Worm (Caenorhabditis elegans) whole organism, L2 larva: ENCODE results near the gene cdc-42.

Experiments
- C34F6.9 ChIP-seq: fragments of 150-350 bp; optimal IDR thresholded peaks from 2 replicates; lab custom pipeline; 2014; ENCODE audit warnings: missing biosample characterization, missing genetic modification characterization
- F13H6.1 ChIP-seq: sonication (generic microtip); optimal IDR thresholded peaks from 2 replicates; lab custom pipeline; 2016; ENCODE audit warnings: missing genetic modification characterization, missing compliant biosample characterization
- R02D3.7 ChIP-seq: fragments of 150-350 bp; optimal IDR thresholded peaks from 2 replicates; lab custom pipeline; 2014; ENCODE audit warnings: missing biosample characterization, missing genetic modification characterization
- Y55F3AM.14 ChIP-seq: fragments of 200-800 bp; sonication (Bioruptor generic); optimal IDR thresholded peaks from 2 replicates; lab custom pipeline; 2018; ENCODE audit warnings: mild to moderate bottlenecking, missing genetic modification characterization, missing compliant biosample characterization
- alr-1 ChIP-seq: fragments of 150-350 bp; optimal IDR thresholded peaks from 2 replicates; lab custom pipeline; 2014; ENCODE audit warnings: missing biosample characterization, missing genetic modification characterization
- aly-2 ChIP-seq: fragments of 150-350 bp; optimal IDR thresholded peaks from 2 replicates; lab custom pipeline; 2014; ENCODE audit warnings: missing biosample characterization, missing genetic modification characterization
- ama-1 ChIP-seq: fragments of 150-350 bp; optimal IDR thresholded peaks from 2 replicates; lab custom pipeline; 2018; ENCODE audit warnings: inconsistent platforms
- ceh-16 ChIP-seq: fragments of 150-350 bp; optimal IDR thresholded peaks from 2 replicates; lab custom pipeline; 2014; ENCODE audit warnings: missing biosample characterization, missing genetic modification characterization
- crh-2 ChIP-seq: sonication (generic microtip); optimal IDR thresholded peaks from 2 replicates; lab custom pipeline; 2017; ENCODE audit warnings: missing biosample characterization, missing genetic modification characterization
- dmd-4 ChIP-seq: sonication (generic microtip); optimal IDR thresholded peaks from 2 replicates; lab custom pipeline; 2017; ENCODE audit warnings: missing biosample characterization, missing genetic modification characterization
- elt-1 ChIP-seq: fragments of 150-350 bp; optimal IDR thresholded peaks from 2 replicates; lab custom pipeline; 2014; ENCODE audit warnings: missing biosample characterization, missing genetic modification characterization
- fos-1 ChIP-seq: fragments of 150-350 bp; optimal IDR thresholded peaks from 2 replicates; lab custom pipeline; 2014; ENCODE audit warnings: missing biosample characterization, missing genetic modification characterization
- gmeb-1 ChIP-seq: fragments of 150-350 bp; optimal IDR thresholded peaks from 2 replicates; lab custom pipeline; 2014; ENCODE audit warnings: missing biosample characterization, missing genetic modification characterization
- lin-11 ChIP-seq: fragments of 150-350 bp; sonication (generic microtip); optimal IDR thresholded peaks from 2 replicates; lab custom pipeline; 2014; ENCODE audit warnings: missing biosample characterization, missing genetic modification characterization, inconsistent platforms, mixed read lengths
- lsy-2 ChIP-seq, 2 experiments: fragments of 150-350 bp in 1 of 2; sonication (generic microtip) in 1 of 2; optimal IDR thresholded peaks; 2 replicates each; lab custom pipeline; 2014 to 2017; ENCODE audit warnings: missing biosample characterization in 2 of 2, missing genetic modification characterization in 2 of 2
- mab-5 ChIP-seq: fragments of 150-350 bp; optimal IDR thresholded peaks from 2 replicates; lab custom pipeline; 2014; ENCODE audit warnings: missing biosample characterization, missing genetic modification characterization
- mbf-1 ChIP-seq: sonication (generic microtip); optimal IDR thresholded peaks from 2 replicates; lab custom pipeline; 2017; ENCODE audit warnings: missing biosample characterization, missing genetic modification characterization
- mdl-1 ChIP-seq, 2 experiments: fragments of 150-350 bp in 1 of 2; sonication (generic microtip) in 1 of 2; optimal IDR thresholded peaks; 2 replicates each; lab custom pipeline; 2017; ENCODE audit warnings: missing biosample characterization in 2 of 2, missing genetic modification characterization in 2 of 2
- nhr-10 ChIP-seq: sonication (generic microtip); optimal IDR thresholded peaks from 2 replicates; lab custom pipeline; 2017; ENCODE audit warnings: missing biosample characterization, missing genetic modification characterization
- nhr-11 ChIP-seq: fragments of 150-350 bp; optimal IDR thresholded peaks from 2 replicates; lab custom pipeline; 2014; ENCODE audit warnings: missing biosample characterization, missing genetic modification characterization
- nhr-129 ChIP-seq: fragments of 150-350 bp; optimal IDR thresholded peaks from 2 replicates; lab custom pipeline; 2014; ENCODE audit warnings: missing biosample characterization, missing genetic modification characterization
- nhr-23 ChIP-seq: fragments of 150-350 bp; optimal IDR thresholded peaks from 2 replicates; lab custom pipeline; 2014; ENCODE audit warnings: missing biosample characterization, missing genetic modification reagents, missing genetic modification characterization
- nhr-6 ChIP-seq: fragments of 150-350 bp; optimal IDR thresholded peaks from 2 replicates; lab custom pipeline; 2014; ENCODE audit warnings: missing biosample characterization, missing genetic modification characterization
- nhr-77 ChIP-seq: fragments of 150-350 bp; optimal IDR thresholded peaks from 2 replicates; lab custom pipeline; 2014; ENCODE audit warnings: missing biosample characterization, missing genetic modification characterization
- peb-1 ChIP-seq: fragments of 150-350 bp; optimal IDR thresholded peaks from 2 replicates; lab custom pipeline; 2014; ENCODE audit warnings: missing biosample characterization, missing genetic modification characterization
- sem-4 ChIP-seq: fragments of 150-350 bp; optimal IDR thresholded peaks from 2 replicates; lab custom pipeline; 2014; ENCODE audit warnings: missing biosample characterization, missing genetic modification reagents, missing genetic modification characterization
- skn-1 ChIP-seq: sonication (generic microtip); optimal IDR thresholded peaks from 2 replicates; lab custom pipeline; 2017; ENCODE audit warnings: missing biosample characterization, missing genetic modification characterization
- snpc-4 ChIP-seq: fragments of 150-350 bp; optimal IDR thresholded peaks from 2 replicates; lab custom pipeline; 2014; ENCODE audit warnings: missing biosample characterization, missing genetic modification characterization
- unc-55 ChIP-seq: fragments of 150-350 bp; sonication (generic microtip); optimal IDR thresholded peaks from 3 replicates; lab custom pipeline; 2014; ENCODE audit warnings: missing biosample characterization, missing genetic modification reagents, missing genetic modification characterization
- unc-62 ChIP-seq: fragments of 150-350 bp; optimal IDR thresholded peaks from 2 replicates; lab custom pipeline; 2014; ENCODE audit warnings: missing biosample characterization, missing genetic modification reagents, missing genetic modification characterization
- ztf-11 ChIP-seq: sonication (generic microtip); optimal IDR thresholded peaks from 2 replicates; lab custom pipeline; 2017; ENCODE audit warnings: missing biosample characterization, missing genetic modification characterization
- ztf-4 ChIP-seq: fragments of 150-350 bp; optimal IDR thresholded peaks from 2 replicates; lab custom pipeline; 2014; ENCODE audit warnings: missing biosample characterization, missing genetic modification characterization

Gene cdc-42

ce11 chrII:7616141-7616540, at the start of gene cdc-42:
Gene cdc-42, plus strand, starts transcription at chrII:7616452.
- TF ChIP-seq nhr-11 (tag; lab: Kevin White, UChicago) (no peak), peb-1 (tag; lab: Kevin White, UChicago) (no peak), alr-1 (tag; lab: Kevin White, UChicago) (no peak), ama-1 (no peak), C34F6.9 (tag; lab: Kevin White, UChicago) (no peak), mab-5 (tag; lab: Kevin White, UChicago) (no peak), nhr-6 (tag; lab: Kevin White, UChicago) (no peak), R02D3.7 (tag; lab: Kevin White, UChicago) (no peak), mbf-1 (tag; lab: Kevin White, UChicago) (no peak), Y55F3AM.14 (GFP tag; lab: Kevin White, UChicago) (no peak), ztf-11 (tag; lab: Kevin White, UChicago) (no peak), crh-2 (tag; lab: Kevin White, UChicago) (no peak), nhr-77 (no peak)

- TF ChIP-seq sem-4 (no peak), elt-1 (tag; lab: Kevin White, UChicago) (no peak), nhr-6 (tag; lab: Kevin White, UChicago) (no peak), unc-62 (GFP tag; lab: Kevin White, UChicago) (no peak), crh-2 (tag; lab: Kevin White, UChicago) (no peak), unc-55 (GFP tag; lab: Kevin White, UChicago) (no peak), alr-1 (tag; lab: Kevin White, UChicago) (no peak), lsy-2 (tag; optimal IDR thresholded peaks at IDR 0.05; lab: Kevin White, UChicago) (no peak), C34F6.9 (tag; lab: Kevin White, UChicago) (no peak), nhr-129 (tag; lab: Kevin White, UChicago) (no peak), gmeb-1 (no peak), snpc-4 (tag; lab: Kevin White, UChicago) (no peak), ama-1 (no peak), lin-11 (tag; lab: Kevin White, UChicago) (no peak), dmd-4 (tag; lab: Kevin White, UChicago) (no peak), F13H6.1 (tag; lab: Kevin White, UChicago) (no peak), ztf-4 (tag; lab: Kevin White, UChicago) (no peak), nhr-23 (no peak), Y55F3AM.14 (GFP tag; lab: Kevin White, UChicago) (no peak)
Observed at ce11 chrII:7570305-7570704, 45.9 kb upstream of the cdc-42 start, which contains the start of gene F35D2.3. Gene F35D2.3, plus strand, starts transcription at chrII:7570605.

ce11 chrII:7570820-7571219, 45.4 kb upstream of the cdc-42 start:
- TF ChIP-seq snpc-4 (tag; lab: Kevin White, UChicago): no peak
- no peak for TF ChIP-seq nhr-23
- no peak for TF ChIP-seq nhr-11 (tag; lab: Kevin White, UChicago)
- no peak for TF ChIP-seq alr-1 (tag; lab: Kevin White, UChicago)
- no peak for TF ChIP-seq crh-2 (tag; lab: Kevin White, UChicago)
- no peak for TF ChIP-seq nhr-77
- no peak for TF ChIP-seq sem-4
- TF ChIP-seq aly-2 (tag; lab: Kevin White, UChicago): no peak
- no peak for TF ChIP-seq mdl-1 (tag; optimal IDR thresholded peaks at IDR 0.05; lab: Kevin White, UChicago)
- no peak for TF ChIP-seq ceh-16 (tag; lab: Kevin White, UChicago)
- no peak for TF ChIP-seq Y55F3AM.14 (GFP tag; lab: Kevin White, UChicago)
- no peak for TF ChIP-seq ama-1
- no peak for TF ChIP-seq unc-62 (GFP tag; lab: Kevin White, UChicago)
- TF ChIP-seq mab-5 (tag; lab: Kevin White, UChicago): no peak
- no peak for TF ChIP-seq ztf-11 (tag; lab: Kevin White, UChicago)
- no peak for TF ChIP-seq nhr-10
- no peak for TF ChIP-seq mbf-1 (tag; lab: Kevin White, UChicago)

ce11 chrII:7574143-7574542, 42.1 kb upstream of the cdc-42 start, which contains the start of gene F35D2.2:
Gene F35D2.2, plus strand, starts transcription at chrII:7574443.
- no peak for TF ChIP-seq gmeb-1
- TF ChIP-seq unc-62 (GFP tag; lab: Kevin White, UChicago): no peak
- TF ChIP-seq ceh-16 (tag; lab: Kevin White, UChicago): no peak
- TF ChIP-seq sem-4: no peak
- no peak for TF ChIP-seq nhr-6 (tag; lab: Kevin White, UChicago)
- TF ChIP-seq elt-1 (tag; lab: Kevin White, UChicago): no peak
- TF ChIP-seq peb-1 (tag; lab: Kevin White, UChicago): no peak
- no peak for TF ChIP-seq fos-1 (tag; lab: Kevin White, UChicago)
- no peak for TF ChIP-seq skn-1
- no peak for TF ChIP-seq mbf-1 (tag; lab: Kevin White, UChicago)
- TF ChIP-seq nhr-23: no peak
- TF ChIP-seq dmd-4 (tag; lab: Kevin White, UChicago): no peak
- TF ChIP-seq unc-55 (GFP tag; lab: Kevin White, UChicago): no peak

- TF ChIP-seq mab-5 (tag; lab: Kevin White, UChicago): no peak
Observed at ce11 chrII:7575614-7576013, 40.6 kb upstream of the cdc-42 start, which contains the start of gene F35D2.1. Gene F35D2.1, plus strand, starts transcription at chrII:7575914.
